Worm (Caenorhabditis elegans) whole organism, late embryonic: Measurements from ENCODE around the gene unc-130.

Source experiments
- elt-4 ChIP-seq: sonication (generic microtip); optimal IDR thresholded peaks from 2 replicates; lab custom pipeline; 2016; ENCODE audit warnings: missing genetic modification characterization, missing compliant biosample characterization
- hlh-15 ChIP-seq: sonication (generic microtip); optimal IDR thresholded peaks from 2 replicates; lab custom pipeline; 2016; ENCODE audit warnings: missing genetic modification characterization, missing compliant biosample characterization
- lin-11 ChIP-seq: fragments of 200-800 bp; sonication (Bioruptor generic); optimal IDR thresholded peaks from 2 replicates; lab custom pipeline; 2018; ENCODE audit warnings: mild to moderate bottlenecking, missing genetic modification characterization, missing compliant biosample characterization
- sdc-2 ChIP-seq: sonication (generic microtip); optimal IDR thresholded peaks from 2 replicates; lab custom pipeline; 2016; ENCODE audit warnings: missing genotype, missing genetic modification characterization, missing compliant biosample characterization
- sox-4 ChIP-seq: sonication (generic microtip); optimal IDR thresholded peaks from 2 replicates; lab custom pipeline; 2017; ENCODE audit warnings: mild to moderate bottlenecking, missing genetic modification characterization, inconsistent platforms, missing compliant biosample characterization
- unc-55 ChIP-seq: sonication (generic microtip); optimal IDR thresholded peaks from 2 replicates; lab custom pipeline; 2017; ENCODE audit warnings: missing biosample characterization, missing genetic modification reagents, missing genetic modification characterization
- ztf-16 ChIP-seq: sonication (generic microtip); optimal IDR thresholded peaks from 2 replicates; lab custom pipeline; 2017; ENCODE audit warnings: missing genetic modification characterization, missing compliant biosample characterization

DNA sequence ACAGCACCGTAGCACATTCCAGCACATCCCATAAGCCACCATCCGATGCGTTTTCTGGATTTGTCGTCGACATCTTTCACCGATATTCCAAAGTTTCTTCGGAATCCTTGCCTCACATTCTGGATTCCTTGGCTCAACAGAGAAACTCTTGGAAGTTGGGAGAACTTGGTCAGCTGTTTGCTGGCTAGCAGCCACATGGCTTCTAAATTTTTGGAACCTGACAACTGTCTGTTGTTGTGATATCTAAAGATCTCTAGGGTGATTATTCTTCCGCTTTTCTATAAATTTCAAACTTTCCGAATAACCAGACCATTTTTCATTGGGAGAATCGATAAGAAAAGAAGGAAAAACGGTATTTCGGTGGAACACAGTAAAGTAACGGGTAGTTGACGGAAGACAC is 47.0 kb upstream of the unc-130 start, which contains the start of gene cox-15:
- TF ChIP-seq unc-55 (GFP tag; lab: Kevin White, UChicago), result no peak
- TF ChIP-seq lin-11 (tag; lab: Kevin White, UChicago), result no peak
- no peak for TF ChIP-seq elt-4 (tag; lab: Kevin White, UChicago)
- no peak for TF ChIP-seq sdc-2 (tag; lab: Kevin White, UChicago)
- no peak for TF ChIP-seq hlh-15 (tag; lab: Kevin White, UChicago)
- no peak for TF ChIP-seq sox-4 (tag; lab: Kevin White, UChicago)
- no peak for TF ChIP-seq ztf-16 (tag; lab: Kevin White, UChicago)
